Worm (Caenorhabditis elegans) whole organism, L3 larva: ENCODE data around the gene sir-2.3.

Experiments used
- lin-15B ChIP-seq: fragments of 150-350 bp; optimal IDR thresholded peaks from 2 replicates; lab custom pipeline; 2014; ENCODE audit warnings: missing biosample characterization, missing genetic modification characterization
- nhr-237 ChIP-seq: fragments of 150-350 bp; optimal IDR thresholded peaks from 2 replicates; lab custom pipeline; 2014; ENCODE audit warnings: missing biosample characterization, missing genetic modification characterization
- ztf-4 ChIP-seq: fragments of 150-350 bp; optimal IDR thresholded peaks from 2 replicates; lab custom pipeline; 2014; ENCODE audit warnings: missing biosample characterization, missing genetic modification characterization

DNA sequence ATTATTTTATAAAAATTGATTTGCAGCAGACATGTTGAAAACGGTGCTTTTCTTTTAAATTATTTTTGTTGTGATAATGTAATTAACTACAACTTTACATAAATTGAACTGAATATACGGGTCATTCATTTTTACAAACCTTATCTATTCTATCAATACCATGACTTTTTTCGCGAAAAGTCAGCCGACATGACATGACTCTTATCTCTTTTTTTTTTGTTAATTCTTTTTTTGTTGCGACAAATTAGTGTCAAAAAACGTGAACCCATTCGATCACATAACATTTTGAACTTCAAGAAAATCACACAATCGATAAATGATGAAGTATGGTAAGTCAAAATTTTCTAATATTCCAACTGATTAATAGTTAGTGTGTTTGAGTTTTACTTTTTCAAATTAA, 3.5 kb upstream of the sir-2.3 start, which contains the start of gene sir-2.2:
- TF ChIP-seq nhr-237 (no peak), lin-15B (tag; lab: Kevin White, UChicago) (no peak), ztf-4 (tag; lab: Kevin White, UChicago) (no peak)
